Fruit fly (Drosophila melanogaster): Measurements from ENCODE around the gene Tektin-C.

DNA sequence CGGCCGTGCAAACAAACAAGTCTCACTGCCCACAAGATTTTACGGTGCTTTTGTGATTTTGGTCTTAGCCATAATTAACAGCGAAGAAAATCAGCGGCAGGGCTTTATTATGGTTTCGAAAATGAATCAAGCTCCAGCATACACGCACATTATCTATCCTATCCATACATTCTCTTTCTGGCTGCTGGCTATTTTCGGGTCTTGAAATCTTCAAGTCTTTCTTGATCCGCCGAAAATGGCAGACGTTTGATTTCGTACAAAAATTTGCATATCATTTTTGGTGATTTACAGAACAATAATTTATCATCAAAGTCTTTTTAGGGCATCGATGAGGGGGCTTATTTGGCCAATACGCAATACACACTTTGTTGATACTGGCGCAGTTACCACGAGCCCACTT is 7.5 kb downstream of the Tektin-C start:
- TF ChIP-seq Pif1A (GFP tag; optimal IDR thresholded peaks at IDR 0.05), result no peak
- TF ChIP-seq Snoo (tag; optimal IDR thresholded peaks at IDR 0.05), result no peak
- TF ChIP-seq CG15710 (tag; optimal IDR thresholded peaks at IDR 0.05), result no peak
- TF ChIP-seq CG10348 (GFP tag; IDR thresholded peaks at IDR 0.05), result no peak
- no peak for TF ChIP-seq CG34367 (tag; optimal IDR thresholded peaks at IDR 0.05)
- TF ChIP-seq CG17806 (tag; optimal IDR thresholded peaks at IDR 0.05), result no peak
- no peak for TF ChIP-seq CG14655 (GFP tag; optimal IDR thresholded peaks at IDR 0.05)
- no peak for TF ChIP-seq D1 (tag; optimal IDR thresholded peaks at IDR 0.05)
- TF ChIP-seq CG13204 (GFP tag; optimal IDR thresholded peaks at IDR 0.05), result no peak
- TF ChIP-seq CG12605 (GFP tag; IDR thresholded peaks at IDR 0.05), result no peak
